Fruit fly (Drosophila melanogaster) whole organism, embryonic: ENCODE measurements around the gene CG10413.

Source experiments
- B-H1 ChIP-seq: fragments of 200-800 bp; sonication (Bioruptor generic); IDR thresholded peaks from 3 replicates; pipeline ENCODE4 v1.3.6; 2022; ENCODE audit warnings: missing biosample characterization, missing genetic modification characterization
- CG10462 ChIP-seq: fragments of 200-800 bp; sonication (Bioruptor generic); optimal IDR thresholded peaks from 2 replicates; lab custom pipeline; 2016; ENCODE audit warnings: missing biosample characterization, missing genetic modification characterization
- CG10959 ChIP-seq: fragments of 200-800 bp; sonication (Bioruptor generic); IDR thresholded peaks from 2 replicates; pipeline ENCODE4 v1.3.6; 2022; ENCODE audit warnings: missing biosample characterization, missing genetic modification characterization
- CG12769 ChIP-seq: fragments of 200-800 bp; sonication (Bioruptor generic); optimal IDR thresholded peaks from 2 replicates; lab custom pipeline; 2019; ENCODE audit warnings: missing biosample characterization, mild to moderate bottlenecking, missing genetic modification characterization, moderate library complexity
- CG13775 ChIP-seq: fragments of 200-800 bp; sonication (Bioruptor generic); optimal IDR thresholded peaks from 3 replicates; lab custom pipeline; 2017; ENCODE audit warnings: missing biosample characterization, mild to moderate bottlenecking, missing genetic modification characterization
- CG15601 ChIP-seq: fragments of 200-800 bp; sonication (Bioruptor generic); optimal IDR thresholded peaks from 3 replicates; lab custom pipeline; 2019; ENCODE audit warnings: missing biosample characterization, mild to moderate bottlenecking, missing genetic modification characterization, moderate library complexity
- CG16779 ChIP-seq: fragments of 200-800 bp; sonication (Bioruptor generic); IDR thresholded peaks from 2 replicates; pipeline ENCODE4 v1.3.6; 2022; ENCODE audit warnings: missing biosample characterization, missing genetic modification characterization
- CG17385 ChIP-seq: fragments of 200-800 bp; sonication (Bioruptor generic); optimal IDR thresholded peaks from 3 replicates; lab custom pipeline; 2018; ENCODE audit warnings: missing biosample characterization, mild to moderate bottlenecking, missing genetic modification characterization
- CG17802 ChIP-seq: fragments of 200-800 bp; sonication (Bioruptor generic); optimal IDR thresholded peaks from 2 replicates; lab custom pipeline; 2018; ENCODE audit warnings: missing biosample characterization, mild to moderate bottlenecking, missing genetic modification characterization, moderate library complexity
- CG1792 ChIP-seq: fragments of 200-800 bp; sonication (Bioruptor generic); optimal IDR thresholded peaks from 2 replicates; lab custom pipeline; 2016; ENCODE audit warnings: missing biosample characterization, missing genetic modification characterization
- CG30403 ChIP-seq: fragments of 200-800 bp; sonication (Bioruptor generic); optimal IDR thresholded peaks from 3 replicates; lab custom pipeline; 2016; ENCODE audit warnings: missing biosample characterization, missing genetic modification characterization
- CG3726 ChIP-seq: fragments of 200-800 bp; sonication (Bioruptor generic); IDR thresholded peaks from 3 replicates; pipeline ENCODE4, ENCODE4 v1.3.6; 2022; ENCODE audit warnings: missing biosample characterization, missing genetic modification characterization
- CG4424 ChIP-seq: fragments of 200-800 bp; sonication (Bioruptor generic); optimal IDR thresholded peaks from 3 replicates; lab custom pipeline; 2016; ENCODE audit warnings: missing biosample characterization, missing genetic modification characterization
- CG7839 ChIP-seq: fragments of 200-800 bp; sonication (Bioruptor generic); optimal IDR thresholded peaks from 3 replicates; lab custom pipeline; 2018; ENCODE audit warnings: missing biosample characterization, mild to moderate bottlenecking, missing genetic modification characterization, moderate library complexity
- CG8478 ChIP-seq: fragments of >200 bp; optimal IDR thresholded peaks from 2 replicates; lab custom pipeline; 2018
- CG9797 ChIP-seq: fragments of 200-800 bp; sonication (Bioruptor generic); optimal IDR thresholded peaks from 3 replicates; lab custom pipeline; 2018; ENCODE audit warnings: missing biosample characterization, mild to moderate bottlenecking, missing genetic modification characterization
- Chrac-16 ChIP-seq: fragments of 200-800 bp; sonication (Bioruptor generic); optimal IDR thresholded peaks from 3 replicates; lab custom pipeline; 2016; ENCODE audit warnings: missing biosample characterization, missing genetic modification characterization
- Dek ChIP-seq: fragments of 200-800 bp; sonication (Bioruptor generic); optimal IDR thresholded peaks from 3 replicates; lab custom pipeline; 2019; ENCODE audit warnings: missing biosample characterization, mild to moderate bottlenecking, missing genetic modification characterization, moderate library complexity
- Doc2 ChIP-seq: fragments of 200-800 bp; sonication (Bioruptor generic); IDR thresholded peaks from 2 replicates; pipeline ENCODE4 v1.3.6; 2022; ENCODE audit warnings: missing biosample characterization, missing genetic modification characterization
- H2.0 ChIP-seq: fragments of 200-800 bp; sonication (Bioruptor generic); IDR thresholded peaks from 2 replicates; pipeline ENCODE4 v1.3.6; 2022; ENCODE audit warnings: missing biosample characterization, missing genetic modification characterization
- HHEX ChIP-seq: fragments of 200-800 bp; sonication (Bioruptor generic); optimal IDR thresholded peaks from 3 replicates; lab custom pipeline; 2017; ENCODE audit warnings: missing biosample characterization, mild to moderate bottlenecking, missing genetic modification characterization, missing genetic modification reagents
- Mrtf ChIP-seq: fragments of 200-800 bp; sonication (Bioruptor generic); IDR thresholded peaks from 3 replicates; pipeline ENCODE4 v1.3.6; 2022; ENCODE audit warnings: missing biosample characterization, missing genetic modification characterization
- NfI ChIP-seq: fragments of 200-800 bp; sonication (Bioruptor generic); optimal IDR thresholded peaks from 3 replicates; lab custom pipeline; 2018; ENCODE audit warnings: missing biosample characterization, mild to moderate bottlenecking, missing genetic modification characterization, moderate library complexity
- Poxn ChIP-seq: fragments of 200-800 bp; sonication (Bioruptor generic); IDR thresholded peaks from 2 replicates; pipeline ENCODE4 v1.3.6; 2022; ENCODE audit warnings: missing biosample characterization, missing genetic modification characterization
- Rfx ChIP-seq: fragments of 200-800 bp; sonication (Bioruptor generic); IDR thresholded peaks from 2 replicates; pipeline ENCODE4 v1.3.6; 2022; ENCODE audit warnings: missing biosample characterization, missing genetic modification characterization
- Sox102F ChIP-seq: fragments of 200-800 bp; sonication (Bioruptor generic); optimal IDR thresholded peaks from 2 replicates; lab custom pipeline; 2018; ENCODE audit warnings: missing biosample characterization, mild to moderate bottlenecking, missing genetic modification characterization, moderate library complexity
- bsh ChIP-seq, 2 experiments: fragments of 200-800 bp; sonication (Bioruptor generic); optimal IDR thresholded peaks; 2 replicates each; lab custom pipeline; 2017 to 2018; ENCODE audit warnings: mild to moderate bottlenecking in 2 of 2, missing biosample characterization in 2 of 2, missing genetic modification characterization in 2 of 2, moderate library complexity in 1 of 2
- chinmo ChIP-seq: fragments of 200-800 bp; sonication (Bioruptor generic); IDR thresholded peaks from 4 replicates; pipeline ENCODE4 v1.3.6; 2022; ENCODE audit warnings: missing biosample characterization, missing genetic modification characterization; ENCODE audit not compliant: partially characterized antibody
- crc ChIP-seq: fragments of 200-800 bp; sonication (Bioruptor generic); optimal IDR thresholded peaks from 2 replicates; lab custom pipeline; 2016; ENCODE audit warnings: missing biosample characterization, missing genetic modification characterization
- en ChIP-seq: fragments of 200-800 bp; sonication (Bioruptor generic); optimal IDR thresholded peaks from 2 replicates; lab custom pipeline; 2016; ENCODE audit warnings: missing biosample characterization, missing genetic modification characterization
- eve ChIP-seq, 2 experiments: fragments of >200 bp; optimal IDR thresholded peaks; 2 replicates each; lab custom pipeline; 2017; ENCODE audit warnings: missing biosample characterization in 2 of 2, missing genetic modification characterization in 2 of 2
- exex ChIP-seq: fragments of 200-800 bp; sonication (Bioruptor generic); optimal IDR thresholded peaks from 4 replicates; lab custom pipeline; 2018; ENCODE audit warnings: missing biosample characterization, mild to moderate bottlenecking, missing genetic modification characterization, moderate library complexity
- h ChIP-seq: fragments of >200 bp; optimal IDR thresholded peaks from 2 replicates; lab custom pipeline; 2017
- inv ChIP-seq: fragments of 200-800 bp; sonication (Bioruptor generic); IDR thresholded peaks from 2 replicates; pipeline ENCODE4 v1.3.6; 2022; ENCODE audit warnings: missing biosample characterization, missing genetic modification characterization; ENCODE audit not compliant: partially characterized antibody
- ken ChIP-seq: fragments of 200-800 bp; sonication (Bioruptor generic); IDR thresholded peaks from 3 replicates; pipeline ENCODE4 v1.3.6; 2022; ENCODE audit warnings: missing biosample characterization, missing genetic modification characterization
- klu ChIP-seq: fragments of 200-800 bp; sonication (Bioruptor generic); IDR thresholded peaks from 2 replicates; pipeline ENCODE4 v1.3.6; 2022; ENCODE audit warnings: missing biosample characterization, missing genetic modification characterization
- mam ChIP-seq: fragments of 200-800 bp; sonication (Bioruptor generic); optimal IDR thresholded peaks from 3 replicates; lab custom pipeline; 2016; ENCODE audit warnings: missing biosample characterization, missing genetic modification characterization
- nmo ChIP-seq: fragments of 200-800 bp; sonication (Bioruptor generic); optimal IDR thresholded peaks from 2 replicates; lab custom pipeline; 2018; ENCODE audit warnings: missing biosample characterization, mild to moderate bottlenecking, missing genetic modification characterization, moderate library complexity
- oc ChIP-seq: fragments of 200-800 bp; sonication (Bioruptor generic); optimal IDR thresholded peaks from 2 replicates; lab custom pipeline; 2018; ENCODE audit warnings: missing biosample characterization, mild to moderate bottlenecking, missing genetic modification characterization, moderate library complexity
- row ChIP-seq: fragments of 200-800 bp; sonication (Bioruptor generic); IDR thresholded peaks from 3 replicates; pipeline ENCODE4 v1.3.6; 2022; ENCODE audit warnings: missing biosample characterization, missing genetic modification characterization
- salm ChIP-seq: fragments of 200-800 bp; sonication (Bioruptor generic); optimal IDR thresholded peaks from 2 replicates; lab custom pipeline; 2018; ENCODE audit warnings: missing biosample characterization, mild to moderate bottlenecking, missing genetic modification characterization
- scrt ChIP-seq: fragments of 200-800 bp; sonication (Bioruptor generic); optimal IDR thresholded peaks from 2 replicates; lab custom pipeline; 2018; ENCODE audit warnings: missing biosample characterization, mild to moderate bottlenecking, missing genetic modification characterization, moderate library complexity
- slbo ChIP-seq: fragments of 200-800 bp; sonication (Bioruptor generic); IDR thresholded peaks from 2 replicates; pipeline ENCODE4 v1.3.6; 2022; ENCODE audit warnings: missing biosample characterization, missing genetic modification characterization
- sna ChIP-seq: fragments of 200-800 bp; sonication (Bioruptor generic); IDR thresholded peaks from 2 replicates; pipeline ENCODE4 v1.3.6; 2022; ENCODE audit warnings: missing biosample characterization, missing genetic modification characterization; ENCODE audit not compliant: partially characterized antibody
- sob ChIP-seq: fragments of 200-800 bp; sonication (Bioruptor generic); IDR thresholded peaks from 2 replicates; pipeline ENCODE4 v1.3.6; 2022; ENCODE audit warnings: missing biosample characterization, missing genetic modification characterization
- sr ChIP-seq: fragments of 200-800 bp; sonication (Bioruptor generic); IDR thresholded peaks from 3 replicates; pipeline ENCODE4 v1.3.6; 2022; ENCODE audit warnings: missing biosample characterization, missing genetic modification characterization
- tin ChIP-seq: fragments of 200-800 bp; sonication (Bioruptor generic); optimal IDR thresholded peaks from 3 replicates; lab custom pipeline; 2016; ENCODE audit warnings: missing biosample characterization, missing genetic modification characterization
- tna ChIP-seq: fragments of 200-800 bp; sonication (Bioruptor generic); IDR thresholded peaks from 2 replicates; pipeline ENCODE4 v1.3.6; 2022; ENCODE audit warnings: missing biosample characterization, missing genetic modification characterization; ENCODE audit not compliant: partially characterized antibody
- wor ChIP-seq: fragments of 200-800 bp; sonication (Bioruptor generic); IDR thresholded peaks from 2 replicates; pipeline ENCODE4 v1.3.6; 2022; ENCODE audit warnings: missing biosample characterization, missing genetic modification characterization

Gene CG10413

dm6 chr2L:18621357-18622211 lies 16.5 kb upstream of the CG10413 start (continued):
- TF ChIP-seq scrt (GFP tag; lab: Kevin White, UChicago) (peak; percentile 68), H2.0 (GFP tag; lab: Robert Waterston, UW) (peak; percentile 56; the same call in 1 of the 2 replicates), Doc2 (no peak), CG3726 (no peak), CG9797 (GFP tag; lab: Kevin White, UChicago) (no peak), Dek (peak; percentile 76), CG17385 (GFP tag; lab: Kevin White, UChicago) (peak; percentile 77), exex (tag; lab: Kevin White, UChicago) (peak; percentile 97), oc (tag; lab: Kevin White, UChicago) (peak; percentile 56), chinmo (0 out of 4 replicates have a peak, but pooled peaks have one; percentile 52), Chrac-16 (peak; percentile 56), sna (GFP tag; lab: Robert Waterston, UW) (no peak), CG4424 (GFP tag; lab: Kevin White, UChicago) (peak; percentile 81), CG13775 (peak; percentile 72), sob (GFP tag; lab: Robert Waterston, UW) (peak; percentile 79), CG17802 (tag; lab: Kevin White, UChicago) (peak; percentile 2), Poxn (no peak), CG10959 (0 out of 2 replicates have a peak, but pooled peaks have one; percentile 9), eve (GFP tag; optimal IDR thresholded peaks at IDR 0.05; lab: Kevin White, UChicago) (no peak), row (peak; percentile 91), mam (GFP tag; lab: Kevin White, UChicago) (peak; percentile 57), CG15601 (tag; lab: Kevin White, UChicago) (peak; percentile 67), Sox102F (GFP tag; lab: Kevin White, UChicago) (peak; percentile 66), CG7839 (tag; lab: Kevin White, UChicago) (peak; percentile 90), en (GFP tag; lab: Kevin White, UChicago) (no peak), NfI (GFP tag; lab: Kevin White, UChicago) (peak; percentile 69), ken (no peak), h (no peak), Mrtf (peak; percentile 70), tin (peak; percentile 63), bsh (GFP tag; optimal IDR thresholded peaks at IDR 0.05; lab: Kevin White, UChicago) (peak in 1 of 2 experiments; percentile 82), sr (GFP tag; lab: Robert Waterston, UW) (no peak), wor (GFP tag; lab: Robert Waterston, UW) (peak; percentile 44; the same call in 1 of the 2 replicates), slbo (GFP tag; lab: Robert Waterston, UW) (peak; percentile 86), CG16779 (GFP tag; lab: Robert Waterston, UW) (no peak), B-H1 (GFP tag; lab: Robert Waterston, UW) (peak; percentile 69), nmo (GFP tag; lab: Kevin White, UChicago) (peak; percentile 85), klu (GFP tag; lab: Robert Waterston, UW) (peak; percentile 51), salm (tag; lab: Kevin White, UChicago) (peak; percentile 62), CG12769 (tag; lab: Kevin White, UChicago) (peak; percentile 44), HHEX (GFP tag; lab: Kevin White, UChicago) (peak; percentile 70), CG10462 (peak; percentile 27), crc (GFP tag; lab: Kevin White, UChicago) (peak; percentile 27), CG1792 (GFP tag; lab: Kevin White, UChicago) (peak; percentile 3), CG30403 (GFP tag; lab: Kevin White, UChicago) (peak; percentile 82), CG8478 (lab: Kevin White, UChicago) (no peak), inv (GFP tag; lab: Robert Waterston, UW) (no peak), tna (no peak), Rfx (peak; percentile 87)
